Worm (Caenorhabditis elegans) whole organism, young adult: Measurements from ENCODE around the gene F23F1.10.

Experiments
- attf-3 ChIP-seq: fragments of 200-800 bp; sonication (Bioruptor generic); conservative IDR thresholded peaks from 2 replicates; pipeline ENCODE4 v1.3.6; 2022; ENCODE audit warnings: missing genetic modification reagents, missing genetic modification characterization, missing compliant biosample characterization
- chd-7 ChIP-seq: sonication (generic microtip); optimal IDR thresholded peaks from 2 replicates; lab custom pipeline; 2016; ENCODE audit warnings: mild to moderate bottlenecking, missing genetic modification characterization, moderate library complexity, missing compliant biosample characterization
- ekl-4 ChIP-seq: fragments of 200-800 bp; sonication (Bioruptor generic); IDR thresholded peaks from 2 replicates; pipeline ENCODE4 v1.3.6; 2022; ENCODE audit warnings: missing genetic modification reagents, missing genetic modification characterization, missing compliant biosample characterization

- TF ChIP-seq attf-3 (GFP tag; lab: Robert Waterston, UW) (no peak), chd-7 (tag; lab: Kevin White, UChicago) (no peak), ekl-4 (GFP tag; lab: Robert Waterston, UW) (no peak)
Observed at ce11 chrII:43640-44039, 1.9 kb upstream of the F23F1.10 start, which contains the start of gene nfyc-1.
